Fruit fly (Drosophila melanogaster) whole organism, pupa: ENCODE results near the gene gce.

ENCODE experiments used
- CG12605 ChIP-seq: fragments of 200-800 bp; sonication (Bioruptor generic); IDR thresholded peaks from 2 replicates; pipeline ENCODE4 v1.3.6; 2022; ENCODE audit warnings: missing biosample characterization, missing genetic modification characterization
- CG13204 ChIP-seq: fragments of 200-800 bp; sonication (Bioruptor generic); optimal IDR thresholded peaks from 2 replicates; lab custom pipeline; 2018; ENCODE audit warnings: missing biosample characterization, mild to moderate bottlenecking, missing genetic modification characterization, moderate library complexity
- CG17806 ChIP-seq: fragments of 200-800 bp; sonication (Bioruptor generic); optimal IDR thresholded peaks from 2 replicates; lab custom pipeline; 2018; ENCODE audit warnings: missing biosample characterization, mild to moderate bottlenecking, missing genetic modification characterization, moderate library complexity
- CG34367 ChIP-seq: fragments of 200-800 bp; sonication (Bioruptor generic); optimal IDR thresholded peaks from 2 replicates; lab custom pipeline; 2018; ENCODE audit warnings: missing biosample characterization, mild to moderate bottlenecking, missing genetic modification characterization
- CG4496 ChIP-seq: fragments of 200-800 bp; sonication (Bioruptor generic); IDR thresholded peaks from 3 replicates; pipeline ENCODE4 v1.3.6; 2022; ENCODE audit warnings: missing biosample characterization, missing genetic modification characterization
- CG8301 ChIP-seq: fragments of 200-800 bp; sonication (Bioruptor generic); optimal IDR thresholded peaks from 2 replicates; lab custom pipeline; 2018; ENCODE audit warnings: missing biosample characterization, mild to moderate bottlenecking, missing genetic modification characterization
- EcR ChIP-seq: fragments of 200-800 bp; sonication (Bioruptor generic); optimal IDR thresholded peaks from 3 replicates; lab custom pipeline; 2019; ENCODE audit warnings: missing biosample characterization, missing genetic modification characterization, mild to moderate bottlenecking, moderate library complexity, missing genetic modification reagents
- Snoo ChIP-seq: fragments of 200-800 bp; sonication (Bioruptor generic); optimal IDR thresholded peaks from 3 replicates; lab custom pipeline; 2017; ENCODE audit warnings: missing biosample characterization, mild to moderate bottlenecking, missing genetic modification characterization, inconsistent platforms

- TF ChIP-seq CG12605 (GFP tag; lab: Robert Waterston, UW): no peak
- TF ChIP-seq CG17806: no peak
- TF ChIP-seq CG8301 (tag; lab: Kevin White, UChicago): no peak
- no peak for TF ChIP-seq CG13204
- TF ChIP-seq EcR (GFP tag; lab: Kevin White, UChicago): no peak
- no peak for TF ChIP-seq CG4496 (GFP tag; lab: Robert Waterston, UW)
- TF ChIP-seq CG34367 (tag; lab: Kevin White, UChicago): no peak
- TF ChIP-seq Snoo (tag; lab: Kevin White, UChicago): no peak
Measured at dm6 chrX:15353654-15354053, 56.1 kb downstream of the gce start.
